Worm (Caenorhabditis elegans) whole organism, late embryonic: ENCODE results near the gene rpn-1.

ENCODE experiments used
- C08G9.2 ChIP-seq: sonication (generic microtip); optimal IDR thresholded peaks from 2 replicates; lab custom pipeline; 2016; ENCODE audit warnings: mild to moderate bottlenecking, missing genetic modification characterization, moderate library complexity, missing compliant biosample characterization
- C38D4.7 ChIP-seq: fragments of 200-800 bp; sonication (Bioruptor generic); optimal IDR thresholded peaks from 2 replicates; lab custom pipeline; 2018; ENCODE audit warnings: mild to moderate bottlenecking, missing genetic modification characterization, moderate library complexity, missing compliant biosample characterization
- F13H6.1 ChIP-seq: sonication (generic microtip); optimal IDR thresholded peaks from 2 replicates; lab custom pipeline; 2016; ENCODE audit warnings: missing genetic modification characterization, missing compliant biosample characterization
- ama-1 ChIP-seq: fragments of 150-350 bp; optimal IDR thresholded peaks from 2 replicates; lab custom pipeline; 2014
- ceh-14 ChIP-seq: sonication (generic microtip); optimal IDR thresholded peaks from 2 replicates; lab custom pipeline; 2016; ENCODE audit warnings: missing genotype, missing genetic modification characterization, missing compliant biosample characterization
- ceh-18 ChIP-seq: sonication (generic microtip); optimal IDR thresholded peaks from 2 replicates; lab custom pipeline; 2016; ENCODE audit warnings: missing genetic modification characterization, missing compliant biosample characterization
- ceh-19 ChIP-seq: fragments of 200-800 bp; sonication (Bioruptor generic); optimal IDR thresholded peaks from 2 replicates; lab custom pipeline; 2018; ENCODE audit warnings: mild to moderate bottlenecking, missing genetic modification characterization, missing compliant biosample characterization
- ceh-2 ChIP-seq: sonication (generic microtip); optimal IDR thresholded peaks from 2 replicates; lab custom pipeline; 2016; ENCODE audit warnings: missing genotype, missing genetic modification characterization, missing compliant biosample characterization
- ceh-22 ChIP-seq: sonication (generic microtip); optimal IDR thresholded peaks from 2 replicates; lab custom pipeline; 2017; ENCODE audit warnings: missing biosample characterization, missing genetic modification characterization
- ceh-24 ChIP-seq: sonication (generic microtip); optimal IDR thresholded peaks from 2 replicates; lab custom pipeline; 2016; ENCODE audit warnings: mild to moderate bottlenecking, missing genetic modification characterization, missing compliant biosample characterization
- ceh-31 ChIP-seq: sonication (generic microtip); optimal IDR thresholded peaks from 2 replicates; lab custom pipeline; 2016; ENCODE audit warnings: missing genetic modification characterization, missing compliant biosample characterization
- ceh-34 ChIP-seq: sonication (generic microtip); optimal IDR thresholded peaks from 2 replicates; lab custom pipeline; 2016; ENCODE audit warnings: mild to moderate bottlenecking, missing genetic modification characterization, missing compliant biosample characterization
- ceh-45 ChIP-seq: fragments of 200-800 bp; sonication (Bioruptor generic); IDR thresholded peaks from 2 replicates; pipeline ENCODE4 v1.3.6; 2022; ENCODE audit warnings: missing genetic modification reagents, missing genetic modification characterization, missing compliant biosample characterization
- ceh-48 ChIP-seq: sonication (generic microtip); optimal IDR thresholded peaks from 2 replicates; lab custom pipeline; 2016; ENCODE audit warnings: missing genetic modification characterization, inconsistent platforms, missing compliant biosample characterization
- dve-1 ChIP-seq: sonication (generic microtip); optimal IDR thresholded peaks from 2 replicates; lab custom pipeline; 2017; ENCODE audit warnings: antibody characterized with exemption, mild to moderate bottlenecking, missing genetic modification characterization, missing compliant biosample characterization
- elt-4 ChIP-seq: sonication (generic microtip); optimal IDR thresholded peaks from 2 replicates; lab custom pipeline; 2016; ENCODE audit warnings: missing genetic modification characterization, missing compliant biosample characterization
- eyg-1 ChIP-seq: sonication (generic microtip); optimal IDR thresholded peaks from 2 replicates; lab custom pipeline; 2016; ENCODE audit warnings: missing genotype, missing genetic modification characterization, missing compliant biosample characterization
- fkh-10 ChIP-seq: fragments of 150-350 bp; optimal IDR thresholded peaks from 2 replicates; lab custom pipeline; 2014; ENCODE audit warnings: missing biosample characterization, missing genetic modification reagents, missing genetic modification characterization
- fkh-6 ChIP-seq: sonication (generic microtip); optimal IDR thresholded peaks from 2 replicates; lab custom pipeline; 2016; ENCODE audit warnings: missing genetic modification characterization, missing compliant biosample characterization
- hlh-30 ChIP-seq: sonication (generic microtip); optimal IDR thresholded peaks from 2 replicates; lab custom pipeline; 2017; ENCODE audit warnings: antibody characterized with exemption, missing genetic modification characterization, missing compliant biosample characterization; ENCODE audit not compliant: insufficient read depth
- hlh-8 ChIP-seq: sonication (generic microtip); optimal IDR thresholded peaks from 2 replicates; lab custom pipeline; 2016; ENCODE audit warnings: missing genotype, missing genetic modification characterization, missing compliant biosample characterization
- lim-6 ChIP-seq: sonication (generic microtip); optimal IDR thresholded peaks from 2 replicates; lab custom pipeline; 2016; ENCODE audit warnings: missing genetic modification characterization, missing compliant biosample characterization
- madf-2 ChIP-seq: sonication (generic microtip); optimal IDR thresholded peaks from 2 replicates; lab custom pipeline; 2017; ENCODE audit warnings: missing genetic modification characterization, missing compliant biosample characterization
- mec-3 ChIP-seq: sonication (generic microtip); optimal IDR thresholded peaks from 2 replicates; lab custom pipeline; 2016; ENCODE audit warnings: borderline replicate concordance, missing genetic modification characterization, missing compliant biosample characterization
- nfya-1 ChIP-seq: sonication (generic microtip); optimal IDR thresholded peaks from 2 replicates; lab custom pipeline; 2017; ENCODE audit warnings: missing genetic modification characterization, mild to moderate bottlenecking, missing compliant biosample characterization, antibody characterized with exemption, moderate library complexity
- odd-2 ChIP-seq: sonication (generic microtip); optimal IDR thresholded peaks from 2 replicates; lab custom pipeline; 2017; ENCODE audit warnings: antibody characterized with exemption, mild to moderate bottlenecking, missing genetic modification characterization, missing compliant biosample characterization
- pag-3 ChIP-seq: sonication (generic microtip); optimal IDR thresholded peaks from 2 replicates; lab custom pipeline; 2016; ENCODE audit warnings: missing compliant biosample characterization, missing genetic modification characterization, borderline replicate concordance
- pat-9 ChIP-seq: fragments of 200-800 bp; sonication (Bioruptor generic); optimal IDR thresholded peaks from 2 replicates; lab custom pipeline; 2018; ENCODE audit warnings: mild to moderate bottlenecking, missing genetic modification characterization, moderate library complexity, missing compliant biosample characterization
- pha-2 ChIP-seq: sonication (generic microtip); optimal IDR thresholded peaks from 2 replicates; lab custom pipeline; 2017; ENCODE audit warnings: mild to moderate bottlenecking, missing genetic modification characterization, missing compliant biosample characterization
- pqm-1 ChIP-seq: sonication (generic microtip); optimal IDR thresholded peaks from 2 replicates; lab custom pipeline; 2016; ENCODE audit warnings: missing genetic modification characterization, missing compliant biosample characterization
- pros-1 ChIP-seq: fragments of 150-350 bp; optimal IDR thresholded peaks from 2 replicates; lab custom pipeline; 2014; ENCODE audit warnings: missing biosample characterization, missing genetic modification reagents, missing genetic modification characterization
- rnt-1 ChIP-seq: sonication (generic microtip); optimal IDR thresholded peaks from 2 replicates; lab custom pipeline; 2016; ENCODE audit warnings: missing genetic modification characterization, missing compliant biosample characterization
- tbx-7 ChIP-seq: sonication (generic microtip); optimal IDR thresholded peaks from 2 replicates; lab custom pipeline; 2016; ENCODE audit warnings: missing genotype, missing genetic modification characterization, missing compliant biosample characterization
- ttx-3 ChIP-seq: sonication (generic microtip); optimal IDR thresholded peaks from 2 replicates; lab custom pipeline; 2016; ENCODE audit warnings: missing genetic modification reagents, missing genetic modification characterization, missing compliant biosample characterization
- unc-42 ChIP-seq: sonication (generic microtip); optimal IDR thresholded peaks from 2 replicates; lab custom pipeline; 2016; ENCODE audit warnings: missing genotype, missing genetic modification characterization, missing compliant biosample characterization
- unc-55 ChIP-seq: sonication (generic microtip); optimal IDR thresholded peaks from 2 replicates; lab custom pipeline; 2017; ENCODE audit warnings: missing biosample characterization, missing genetic modification reagents, missing genetic modification characterization
- unc-86 ChIP-seq: sonication (generic microtip); optimal IDR thresholded peaks from 2 replicates; lab custom pipeline; 2016; ENCODE audit warnings: missing genetic modification characterization, missing compliant biosample characterization
- zip-5 ChIP-seq: sonication (generic microtip); optimal IDR thresholded peaks from 2 replicates; lab custom pipeline; 2016; ENCODE audit warnings: missing genetic modification characterization, missing compliant biosample characterization
- ztf-16 ChIP-seq: sonication (generic microtip); optimal IDR thresholded peaks from 2 replicates; lab custom pipeline; 2017; ENCODE audit warnings: missing genetic modification characterization, missing compliant biosample characterization

The rpn-1 gene

ce11 chrIV:6919318-6919717 lies 9.6 kb upstream of the rpn-1 start, which contains the start of gene ruvb-2:
ruvb-2 (minus strand) TSS chrIV:6919406.
- peak; percentile 48 for TF ChIP-seq hlh-30 (tag; lab: Kevin White, UChicago)
- no peak for TF ChIP-seq hlh-8
- no peak for TF ChIP-seq fkh-6
- peak; percentile 62 for TF ChIP-seq nfya-1 (tag; lab: Kevin White, UChicago)
- no peak for TF ChIP-seq ceh-45 (GFP tag; lab: Robert Waterston, UW)
- no peak for TF ChIP-seq pha-2
- TF ChIP-seq tbx-7 (tag; lab: Kevin White, UChicago): no peak
- TF ChIP-seq unc-42 (tag; lab: Kevin White, UChicago): peak; percentile 77
- no peak for TF ChIP-seq pros-1 (tag; lab: Kevin White, UChicago)
- TF ChIP-seq ceh-14 (tag; lab: Kevin White, UChicago): no peak
- TF ChIP-seq fkh-10: no peak
- TF ChIP-seq ceh-18 (tag; lab: Kevin White, UChicago): peak; percentile 12
- TF ChIP-seq unc-55 (GFP tag; lab: Kevin White, UChicago): no peak
- TF ChIP-seq ttx-3 (tag; lab: Kevin White, UChicago): peak; percentile 2
- peak; percentile 48 for TF ChIP-seq ceh-31 (tag; lab: Kevin White, UChicago)
- TF ChIP-seq ceh-34: peak; percentile 38

- TF ChIP-seq ceh-19 (GFP tag; lab: Kevin White, UChicago): no peak
- TF ChIP-seq C38D4.7: no peak
- TF ChIP-seq rnt-1 (tag; lab: Kevin White, UChicago): no peak
- TF ChIP-seq ttx-3 (tag; lab: Kevin White, UChicago): no peak
- TF ChIP-seq unc-86 (tag; lab: Kevin White, UChicago): no peak
- TF ChIP-seq ceh-18 (tag; lab: Kevin White, UChicago): no peak
- no peak for TF ChIP-seq ztf-16
- TF ChIP-seq madf-2 (tag; lab: Kevin White, UChicago): no peak
- no peak for TF ChIP-seq F13H6.1 (tag; lab: Kevin White, UChicago)
- TF ChIP-seq zip-5 (tag; lab: Kevin White, UChicago): no peak
- TF ChIP-seq ceh-31 (tag; lab: Kevin White, UChicago): no peak
- no peak for TF ChIP-seq pag-3 (tag; lab: Kevin White, UChicago)
- no peak for TF ChIP-seq ceh-14 (tag; lab: Kevin White, UChicago)
- no peak for TF ChIP-seq lim-6
- TF ChIP-seq ceh-2 (tag; lab: Kevin White, UChicago): no peak
- no peak for TF ChIP-seq ceh-22 (tag; lab: Kevin White, UChicago)
- no peak for TF ChIP-seq elt-4 (tag; lab: Kevin White, UChicago)
- TF ChIP-seq ceh-48 (tag; lab: Kevin White, UChicago): no peak
- TF ChIP-seq odd-2 (tag; lab: Kevin White, UChicago): no peak
- TF ChIP-seq pqm-1: no peak
Measured at ce11 chrIV:6916831-6917230, 7.1 kb upstream of the rpn-1 start.

ce11 chrIV:6912851-6913588 lies 3.3 kb upstream of the rpn-1 start, which contains the start of gene T22D1.3:
T22D1.3 (plus strand) TSS chrIV:6913538.
- TF ChIP-seq eyg-1 (tag; lab: Kevin White, UChicago): no peak
- no peak for TF ChIP-seq C38D4.7
- TF ChIP-seq tbx-7 (tag; lab: Kevin White, UChicago): no peak
- TF ChIP-seq ama-1 (lab: Kevin White, UChicago): peak; percentile 28
- no peak for TF ChIP-seq ceh-24 (tag; lab: Kevin White, UChicago)
- no peak for TF ChIP-seq dve-1 (tag; lab: Kevin White, UChicago)

DNA sequence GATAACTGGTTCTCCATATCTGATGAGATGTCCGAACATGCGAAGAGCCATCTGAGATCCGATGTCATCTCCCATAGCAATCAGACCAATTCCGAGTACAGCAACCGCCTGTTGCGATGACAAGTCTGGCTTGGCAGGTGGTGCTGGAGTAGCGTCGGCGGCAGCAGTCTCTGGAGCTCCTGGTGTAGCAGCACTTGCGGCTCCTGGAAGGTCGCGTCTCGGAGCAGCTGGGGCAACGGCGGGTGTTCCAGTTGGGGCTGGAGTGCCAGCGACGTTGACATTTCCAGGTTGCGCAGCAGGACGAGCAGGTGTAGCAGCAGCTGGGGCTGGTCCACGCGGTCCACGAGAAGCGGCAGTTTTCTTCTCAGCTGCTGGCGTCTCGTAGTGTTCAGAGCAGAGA lies 2.2 kb downstream of the rpn-1 start:
- no peak for TF ChIP-seq ceh-48 (tag; lab: Kevin White, UChicago)
- TF ChIP-seq C08G9.2 (tag; lab: Kevin White, UChicago): peak; percentile 28
- no peak for TF ChIP-seq ttx-3 (tag; lab: Kevin White, UChicago)
- no peak for TF ChIP-seq pat-9 (tag; lab: Kevin White, UChicago)
- no peak for TF ChIP-seq ceh-45 (GFP tag; lab: Robert Waterston, UW)
- TF ChIP-seq dve-1 (tag; lab: Kevin White, UChicago): no peak
- peak; percentile 24 for TF ChIP-seq mec-3 (tag; lab: Kevin White, UChicago)
- TF ChIP-seq, all 69 proteins: peak for 2
